Worm (Caenorhabditis elegans): ENCODE measurements around the gene nhr-225.

The nhr-225 gene

ce11 chrV:2326378-2326777, 36.1 kb upstream of the nhr-225 start, which contains the start of gene pud-4:
TSS of gene pud-4 (plus strand) at chrV:2326678.
- TF ChIP-seq lin-39 (tag; optimal IDR thresholded peaks at IDR 0.05), result no peak
- TF ChIP-seq lin-13 (GFP tag; optimal IDR thresholded peaks at IDR 0.05), result no peak
- TF ChIP-seq irx-1 (tag; optimal IDR thresholded peaks at IDR 0.05), result no peak
- TF ChIP-seq unc-130 (tag; optimal IDR thresholded peaks at IDR 0.05), result no peak
- no peak for TF ChIP-seq tlp-1 (tag; optimal IDR thresholded peaks at IDR 0.05)
- TF ChIP-seq egl-13 (tag; optimal IDR thresholded peaks at IDR 0.05), result no peak
- TF ChIP-seq nhr-85 (tag), result no peak
- TF ChIP-seq hlh-17 (GFP tag; optimal IDR thresholded peaks at IDR 0.05; ENCODE audit: borderline replicate concordance), result no peak
- no peak for TF ChIP-seq nhr-28 (tag; optimal IDR thresholded peaks at IDR 0.05)
- TF ChIP-seq ceh-63 (GFP tag; optimal IDR thresholded peaks at IDR 0.05), result no peak
- no peak for TF ChIP-seq mdl-1 (tag; optimal IDR thresholded peaks at IDR 0.05)
- TF ChIP-seq ets-5 (GFP tag; IDR thresholded peaks at IDR 0.05), result no peak
- no peak for TF ChIP-seq alr-1 (tag; optimal IDR thresholded peaks at IDR 0.05; ENCODE audit: borderline replicate concordance)
- no peak for TF ChIP-seq fkh-4 (tag; optimal IDR thresholded peaks at IDR 0.05; ENCODE audit: borderline replicate concordance)
- no peak for TF ChIP-seq F16B12.6 (tag; optimal IDR thresholded peaks at IDR 0.05)
- TF ChIP-seq aly-2 (tag; optimal IDR thresholded peaks at IDR 0.05), result no peak
- no peak for TF ChIP-seq pag-3 (tag; optimal IDR thresholded peaks at IDR 0.05; ENCODE audit: borderline replicate concordance, insufficient read depth)
- TF ChIP-seq ceh-88 (GFP tag; IDR thresholded peaks at IDR 0.05), result no peak
- TF ChIP-seq mep-1 (tag; optimal IDR thresholded peaks at IDR 0.05), result no peak
- no peak for TF ChIP-seq unc-62 (GFP tag; optimal IDR thresholded peaks at IDR 0.05)

- TF ChIP-seq vab-15 (tag; optimal IDR thresholded peaks at IDR 0.05), result no peak
- no peak for TF ChIP-seq pax-3 (tag; optimal IDR thresholded peaks at IDR 0.05)
- no peak for TF ChIP-seq elt-2 (tag; optimal IDR thresholded peaks at IDR 0.05)
- TF ChIP-seq alr-1 (tag; optimal IDR thresholded peaks at IDR 0.05; ENCODE audit: borderline replicate concordance), result no peak
- TF ChIP-seq ces-1 (GFP tag; optimal IDR thresholded peaks at IDR 0.05), result no peak
- no peak for TF ChIP-seq nhr-77 (tag; optimal IDR thresholded peaks at IDR 0.05)
Measured at ce11 chrV:2325052-2325451, 34.8 kb upstream of the nhr-225 start, which contains the start of gene pud-3. TSS of gene pud-3 (minus strand) at chrV:2325152.

ce11 chrV:2324260-2324659, 34.0 kb upstream of the nhr-225 start:
- TF ChIP-seq isw-1 (GFP tag; IDR thresholded peaks at IDR 0.05), result no peak
- no peak for TF ChIP-seq nhr-84 (tag; optimal IDR thresholded peaks at IDR 0.05)
- TF ChIP-seq tbx-2 (tag; optimal IDR thresholded peaks at IDR 0.05), result no peak
- no peak for TF ChIP-seq egl-13 (tag; optimal IDR thresholded peaks at IDR 0.05)
- no peak for TF ChIP-seq efl-1 (optimal IDR thresholded peaks at IDR 0.05)
- peak in 1 of 2 experiments; percentile 7 for TF ChIP-seq efl-1 (GFP tag; optimal IDR thresholded peaks at IDR 0.05 in 1 of 2)
- no peak for TF ChIP-seq ztf-4 (tag; optimal IDR thresholded peaks at IDR 0.05)
- TF ChIP-seq nhr-77 (tag; optimal IDR thresholded peaks at IDR 0.05), result no peak
- peak in 1 of 2 experiments; percentile 14 for TF ChIP-seq lin-35 (GFP tag; optimal IDR thresholded peaks at IDR 0.05)
- no peak for TF ChIP-seq nhr-28 (tag; optimal IDR thresholded peaks at IDR 0.05)
- TF ChIP-seq F16B12.6 (tag; optimal IDR thresholded peaks at IDR 0.05), result no peak
- no peak for TF ChIP-seq C04F5.9 (tag; optimal IDR thresholded peaks at IDR 0.05)
- peak; percentile 48 for TF ChIP-seq jun-1 (tag; optimal IDR thresholded peaks at IDR 0.05)
- no peak for TF ChIP-seq zip-4 (GFP tag; optimal IDR thresholded peaks at IDR 0.05)
- TF ChIP-seq nhr-11 (tag; optimal IDR thresholded peaks at IDR 0.05), result no peak
- no peak for TF ChIP-seq sox-4 (tag; optimal IDR thresholded peaks at IDR 0.05)
- peak; percentile 72 for TF ChIP-seq pqm-1 (tag; optimal IDR thresholded peaks at IDR 0.05)
- TF ChIP-seq elt-2 (tag; optimal IDR thresholded peaks at IDR 0.05), result peak; percentile 99
- peak; percentile 59 for TF ChIP-seq nhr-71 (tag; optimal IDR thresholded peaks at IDR 0.05)
- TF ChIP-seq tlp-1 (tag; optimal IDR thresholded peaks at IDR 0.05), result no peak
- TF ChIP-seq fos-1 (tag; optimal IDR thresholded peaks at IDR 0.05), result no peak

Measured in whole organism, L1 larva.